Fruit fly (Drosophila melanogaster) whole organism, wandering third instar larva: ENCODE measurements around the gene CG31457.

Experiments used
- Abd-B ChIP-seq: fragments of >200 bp; optimal IDR thresholded peaks from 2 replicates; lab custom pipeline; 2017; ENCODE audit warnings: missing biosample characterization, missing genetic modification characterization
- CG32264 ChIP-seq: fragments of 200-800 bp; sonication (Bioruptor generic); optimal IDR thresholded peaks from 2 replicates; lab custom pipeline; 2016; ENCODE audit warnings: missing biosample characterization, missing genetic modification characterization
- CG9705 ChIP-seq: fragments of 200-800 bp; sonication (Bioruptor generic); optimal IDR thresholded peaks from 2 replicates; lab custom pipeline; 2018; ENCODE audit warnings: missing biosample characterization, mild to moderate bottlenecking, missing genetic modification characterization
- CrebA ChIP-seq: fragments of 200-800 bp; sonication (Bioruptor generic); optimal IDR thresholded peaks from 2 replicates; lab custom pipeline; 2016; ENCODE audit warnings: missing biosample characterization, mild to moderate bottlenecking, missing genetic modification characterization, borderline replicate concordance
- Dfd ChIP-seq: fragments of >200 bp; optimal IDR thresholded peaks from 2 replicates; lab custom pipeline; 2017; ENCODE audit warnings: missing biosample characterization, missing genetic modification characterization
- Dif ChIP-seq: fragments of 200-275, 200-300 bp; sonication (Bioruptor generic); optimal IDR thresholded peaks from 2 replicates; lab custom pipeline; 2018; ENCODE audit warnings: missing biosample characterization, missing genetic modification characterization; ENCODE audit not compliant: partially characterized antibody
- GATAd ChIP-seq: sonication (Bioruptor generic); optimal IDR thresholded peaks from 2 replicates; lab custom pipeline; 2016; ENCODE audit warnings: missing biosample characterization, missing genetic modification characterization
- HLH106 ChIP-seq: fragments of 200-800 bp; optimal IDR thresholded peaks from 3 replicates; lab custom pipeline; 2019; ENCODE audit warnings: missing biosample characterization, mild to moderate bottlenecking, missing genetic modification characterization, moderate library complexity
- Hnf4 ChIP-seq: fragments of 200-800 bp; sonication (Bioruptor generic); optimal IDR thresholded peaks from 2 replicates; lab custom pipeline; 2016; ENCODE audit warnings: missing biosample characterization, mild to moderate bottlenecking, missing genetic modification characterization
- Hr78 ChIP-seq: fragments of >200 bp; optimal IDR thresholded peaks from 2 replicates; lab custom pipeline; 2017; ENCODE audit warnings: missing biosample characterization, missing genetic modification characterization
- Hr83 ChIP-seq: fragments of 200-300 bp; sonication (Bioruptor generic); optimal IDR thresholded peaks from 2 replicates; lab custom pipeline; 2016; ENCODE audit warnings: missing biosample characterization, mild to moderate bottlenecking, missing genetic modification characterization, moderate library complexity; ENCODE audit not compliant: poor library complexity, severe bottlenecking
- Jra ChIP-seq: sonication (Bioruptor generic); optimal IDR thresholded peaks from 2 replicates; lab custom pipeline; 2016; ENCODE audit warnings: missing biosample characterization, missing genetic modification characterization
- Mio ChIP-seq: sonication (Bioruptor generic); optimal IDR thresholded peaks from 2 replicates; lab custom pipeline; 2016; ENCODE audit warnings: missing biosample characterization, missing genetic modification characterization
- Myc ChIP-seq: fragments of >200 bp; optimal IDR thresholded peaks from 2 replicates; lab custom pipeline; 2017
- N ChIP-seq: fragments of >200 bp; optimal IDR thresholded peaks from 2 replicates; lab custom pipeline; 2018; ENCODE audit warnings: missing biosample characterization, missing external identifiers, missing genetic modification characterization
- OdsH ChIP-seq: fragments of 200-800 bp; sonication (Bioruptor generic); optimal IDR thresholded peaks from 2 replicates; lab custom pipeline; 2016; ENCODE audit warnings: missing biosample characterization, mild to moderate bottlenecking, missing genetic modification characterization
- Rel ChIP-seq, 2 experiments: fragments of 200-800 bp; sonication (Bioruptor generic) in 1 of 2; optimal IDR thresholded peaks; 2 replicates in 1 of 2; 3 replicates in 1 of 2; lab custom pipeline; 2016 to 2019; ENCODE audit warnings: mild to moderate bottlenecking in 2 of 2, missing biosample characterization in 2 of 2, missing genetic modification characterization in 2 of 2, moderate library complexity in 1 of 2
- Sp1 ChIP-seq: fragments of 200-800 bp; sonication (Bioruptor generic); optimal IDR thresholded peaks from 3 replicates; lab custom pipeline; 2019; ENCODE audit warnings: missing biosample characterization, mild to moderate bottlenecking, missing genetic modification characterization, moderate library complexity
- Vsx2 ChIP-seq: fragments of 200-300, 225-300 bp; sonication (Bioruptor generic); optimal IDR thresholded peaks from 2 replicates; lab custom pipeline; 2018; ENCODE audit warnings: missing biosample characterization, missing genetic modification characterization; ENCODE audit not compliant: partially characterized antibody
- br ChIP-seq: fragments of 200-800 bp; sonication (Bioruptor generic); optimal IDR thresholded peaks from 2 replicates; lab custom pipeline; 2016; ENCODE audit warnings: missing biosample characterization, missing genetic modification characterization
- brk ChIP-seq: fragments of 200-800 bp; sonication (Bioruptor generic); optimal IDR thresholded peaks from 2 replicates; lab custom pipeline; 2016; ENCODE audit warnings: missing biosample characterization, mild to moderate bottlenecking, missing genetic modification characterization
- dl ChIP-seq, 2 experiments: fragments of 175-275, 200-275 bp in 1 of 2; fragments of 200-275 bp in 1 of 2; sonication (Bioruptor generic); optimal IDR thresholded peaks; lab custom pipeline; 2018; ENCODE audit warnings: mild to moderate bottlenecking in 2 of 2, missing biosample characterization in 2 of 2, missing genetic modification characterization in 2 of 2, moderate library complexity in 2 of 2; ENCODE audit not compliant: partially characterized antibody in 2 of 2, insufficient read depth in 1 of 2
- dmrt93B ChIP-seq: fragments of 200-800 bp; sonication (Bioruptor generic); optimal IDR thresholded peaks from 2 replicates; lab custom pipeline; 2018; ENCODE audit warnings: missing biosample characterization, mild to moderate bottlenecking, missing genetic modification characterization
- dsf ChIP-seq: sonication (Bioruptor generic); optimal IDR thresholded peaks from 2 replicates; lab custom pipeline; 2016; ENCODE audit warnings: missing biosample characterization, missing genetic modification characterization, borderline replicate concordance
- ey ChIP-seq: fragments of 200-800 bp; sonication (Bioruptor generic); optimal IDR thresholded peaks from 2 replicates; lab custom pipeline; 2016; ENCODE audit warnings: missing biosample characterization, missing genetic modification characterization
- foxo ChIP-seq, 2 experiments: fragments of 200-800 bp; sonication (Bioruptor generic); optimal IDR thresholded peaks; 2 replicates in 1 of 2; 3 replicates in 1 of 2; lab custom pipeline; 2016 to 2017; ENCODE audit warnings: missing biosample characterization in 2 of 2, missing genetic modification characterization in 2 of 2
- fru ChIP-seq: fragments of 200-800 bp; sonication (Bioruptor generic); optimal IDR thresholded peaks from 3 replicates; lab custom pipeline; 2016; ENCODE audit warnings: missing biosample characterization, mild to moderate bottlenecking, missing genetic modification characterization
- h ChIP-seq: fragments of 200-800 bp; sonication (Bioruptor generic); optimal IDR thresholded peaks from 3 replicates; lab custom pipeline; 2016; ENCODE audit warnings: missing biosample characterization, mild to moderate bottlenecking, missing genetic modification characterization
- jim ChIP-seq: fragments of 175-275, 200-325 bp; sonication (Bioruptor generic); optimal IDR thresholded peaks from 2 replicates; lab custom pipeline; 2016; ENCODE audit warnings: missing biosample characterization, mild to moderate bottlenecking, missing genetic modification characterization
- lola ChIP-seq: fragments of >200 bp; optimal IDR thresholded peaks from 2 replicates; lab custom pipeline; 2017; ENCODE audit warnings: missing biosample characterization, missing genetic modification characterization
- pan ChIP-seq: fragments of >200 bp; optimal IDR thresholded peaks from 2 replicates; lab custom pipeline; 2017
- psq ChIP-seq: fragments of 200-800 bp; sonication (Bioruptor generic); optimal IDR thresholded peaks from 3 replicates; lab custom pipeline; 2017; ENCODE audit warnings: missing biosample characterization, mild to moderate bottlenecking, missing genetic modification characterization, moderate library complexity
- rgr ChIP-seq: fragments of 200-800 bp; sonication (Bioruptor generic); optimal IDR thresholded peaks from 3 replicates; lab custom pipeline; 2016; ENCODE audit warnings: missing biosample characterization, mild to moderate bottlenecking, missing genetic modification characterization
- sage ChIP-seq: fragments of 200-800 bp; sonication (Bioruptor generic); optimal IDR thresholded peaks from 2 replicates; lab custom pipeline; 2016; ENCODE audit warnings: missing biosample characterization, mild to moderate bottlenecking, missing genetic modification characterization
- sv ChIP-seq: fragments of 200-800 bp; sonication (Bioruptor generic); optimal IDR thresholded peaks from 3 replicates; lab custom pipeline; 2016; ENCODE audit warnings: missing biosample characterization, missing genetic modification characterization
- tai ChIP-seq: sonication (Bioruptor generic); optimal IDR thresholded peaks from 2 replicates; lab custom pipeline; 2016; ENCODE audit warnings: missing biosample characterization, missing genetic modification characterization
- usp ChIP-seq: fragments of >200 bp; optimal IDR thresholded peaks from 2 replicates; lab custom pipeline; 2017; ENCODE audit warnings: missing biosample characterization, missing genetic modification characterization
- woc ChIP-seq: sonication (Bioruptor generic); optimal IDR thresholded peaks from 2 replicates; lab custom pipeline; 2016; ENCODE audit warnings: missing biosample characterization, mild to moderate bottlenecking, missing genetic modification characterization

The CG31457 gene

DNA sequence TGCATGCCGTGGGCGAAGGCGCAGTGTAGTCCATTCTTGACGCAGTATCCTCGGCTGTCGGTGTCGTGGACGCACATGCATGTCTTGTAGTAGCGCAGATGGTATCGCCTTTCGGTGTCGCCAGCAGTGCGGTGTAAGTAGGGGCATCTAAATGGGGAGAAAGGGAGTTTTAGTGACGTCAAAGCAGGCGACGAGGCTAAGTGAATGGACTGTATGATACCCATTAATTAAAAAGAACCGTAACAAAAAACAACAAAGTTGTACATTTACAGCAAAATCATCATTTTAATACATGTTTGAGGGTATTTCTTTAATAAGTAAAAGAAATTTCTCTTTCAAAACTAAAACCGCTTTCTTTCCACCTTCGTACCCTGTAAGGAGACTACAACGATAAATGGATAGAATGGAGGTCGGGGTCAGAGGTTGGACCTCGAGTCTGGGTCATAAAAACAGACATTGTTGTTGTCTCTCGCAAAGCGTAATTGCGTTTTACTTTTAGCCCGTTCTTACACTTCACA, 28.6 kb upstream of the CG31457 start:
- TF ChIP-seq lola (GFP tag; lab: Kevin White, UChicago) (no peak), CG9705 (GFP tag; lab: Kevin White, UChicago) (no peak), Dif (GFP tag; lab: Kevin White, UChicago) (no peak), Hnf4 (GFP tag; lab: Kevin White, UChicago) (no peak), woc (no peak), rgr (no peak), Abd-B (GFP tag; lab: Kevin White, UChicago) (no peak), tai (GFP tag; lab: Kevin White, UChicago) (no peak), usp (GFP tag; lab: Kevin White, UChicago) (no peak), h (no peak), dl (GFP tag; optimal IDR thresholded peaks at IDR 0.05; lab: Kevin White, UChicago; ENCODE audit: insufficient read depth in 1 of 2, partially characterized antibody in 2 of 2) (no peak), OdsH (no peak), brk (GFP tag; lab: Kevin White, UChicago) (no peak), jim (GFP tag; lab: Kevin White, UChicago) (no peak)

DNA sequence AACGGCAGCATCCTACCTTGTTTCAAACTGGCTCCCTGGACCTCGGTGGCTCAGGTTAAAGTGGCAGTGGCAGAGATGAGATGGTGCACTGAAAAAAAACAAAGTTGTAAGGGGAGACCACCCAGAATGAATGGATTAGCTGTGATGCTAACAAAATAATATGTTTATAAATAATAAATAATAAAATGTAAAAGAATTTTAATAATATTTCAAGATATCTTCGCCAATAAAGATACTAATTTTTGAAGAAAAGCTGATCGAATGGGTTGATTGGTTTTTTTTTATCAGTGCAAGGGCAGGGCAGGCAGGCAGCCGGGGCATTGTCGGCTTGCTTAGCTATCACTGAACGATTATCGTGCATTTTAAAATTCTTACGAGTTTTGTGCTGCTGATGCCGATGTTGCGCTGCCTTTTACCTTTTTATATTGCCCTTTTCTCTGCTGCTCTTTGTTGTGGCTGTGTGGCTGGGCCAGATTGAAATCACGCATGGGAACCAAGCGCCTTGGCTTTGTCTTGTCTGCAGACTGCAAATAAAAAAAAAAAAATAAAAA, 21.3 kb upstream of the CG31457 start:
- TF ChIP-seq woc (no peak), jim (GFP tag; lab: Kevin White, UChicago) (no peak), psq (GFP tag; lab: Kevin White, UChicago) (peak; percentile 90), rgr (peak; percentile 83), ey (peak; percentile 55), HLH106 (tag; lab: Kevin White, UChicago) (peak; percentile 83), dl (GFP tag; optimal IDR thresholded peaks at IDR 0.05; lab: Kevin White, UChicago; ENCODE audit: insufficient read depth in 1 of 2, partially characterized antibody in 2 of 2) (no peak), CG9705 (GFP tag; lab: Kevin White, UChicago) (peak; percentile 59), Vsx2 (GFP tag; lab: Kevin White, UChicago) (no peak), foxo (GFP tag; optimal IDR thresholded peaks at IDR 0.05; lab: Kevin White, UChicago) (peak in 1 of 2 experiments; percentile 78), CG32264 (GFP tag; lab: Kevin White, UChicago) (no peak), Rel (GFP tag; optimal IDR thresholded peaks at IDR 0.05; lab: Kevin White, UChicago) (peak; percentile 36), Rel (tag; optimal IDR thresholded peaks at IDR 0.05; lab: Kevin White, UChicago) (peak; percentile 57), Hr78 (GFP tag; lab: Kevin White, UChicago) (no peak), Myc (lab: Kevin White, UChicago) (no peak), Hr83 (GFP tag; lab: Kevin White, UChicago) (no peak), CrebA (GFP tag; lab: Kevin White, UChicago) (peak; percentile 2), dsf (GFP tag; lab: Kevin White, UChicago) (no peak), Dfd (GFP tag; lab: Kevin White, UChicago) (no peak), lola (GFP tag; lab: Kevin White, UChicago) (no peak), Sp1 (GFP tag; lab: Kevin White, UChicago) (peak; percentile 88), sage (GFP tag; lab: Kevin White, UChicago) (peak; percentile 22), br (peak; percentile 69), brk (GFP tag; lab: Kevin White, UChicago) (no peak), fru (GFP tag; lab: Kevin White, UChicago) (peak; percentile 73), OdsH (peak; percentile 76), Dif (GFP tag; lab: Kevin White, UChicago) (no peak), Jra (GFP tag; lab: Kevin White, UChicago) (no peak), Hnf4 (GFP tag; lab: Kevin White, UChicago) (peak; percentile 51), Abd-B (GFP tag; lab: Kevin White, UChicago) (no peak), tai (GFP tag; lab: Kevin White, UChicago) (peak; percentile 47), N (GFP tag; lab: Kevin White, UChicago) (no peak), pan (lab: Kevin White, UChicago) (no peak), Mio (GFP tag; lab: Kevin White, UChicago) (no peak), usp (GFP tag; lab: Kevin White, UChicago) (no peak), sv (GFP tag; lab: Kevin White, UChicago) (no peak), h (peak; percentile 77), GATAd (peak; percentile 34), dmrt93B (GFP tag; lab: Kevin White, UChicago) (peak; percentile 78)
- TF ChIP-seq, all 38 proteins: peak for 18
